Fruit fly (Drosophila melanogaster): ENCODE results near the gene Ugt36F1.
A peak's percentile ranks its signal among the peaks of the same experiment; 100 is the strongest.

dm6 chr2L:18776559-18776958 is 42.6 kb upstream of the Ugt36F1 start:
- TF ChIP-seq CG8478 (optimal IDR thresholded peaks at IDR 0.05) (no peak), CTCF (optimal IDR thresholded peaks at IDR 0.05) (peak; percentile 65 to 91)

All from S2 (cell line).